Worm (Caenorhabditis elegans): ENCODE results near the gene C08B6.5.

ce11 chrV:10123324-10123723 is 5.8 kb downstream of the C08B6.5 start, which contains the start of gene C08B6.6:
- TF ChIP-seq nhr-71 (tag; optimal IDR thresholded peaks at IDR 0.05), result no peak
- TF ChIP-seq efl-3 (GFP tag; optimal IDR thresholded peaks at IDR 0.05), result no peak
- no peak for TF ChIP-seq zip-4 (GFP tag; optimal IDR thresholded peaks at IDR 0.05)
- TF ChIP-seq pqm-1 (tag; optimal IDR thresholded peaks at IDR 0.05), result no peak
- no peak for TF ChIP-seq unc-98 (GFP tag; IDR thresholded peaks at IDR 0.05)
- TF ChIP-seq lin-15B (tag; optimal IDR thresholded peaks at IDR 0.05), result no peak
- no peak for TF ChIP-seq lin-39 (tag; optimal IDR thresholded peaks at IDR 0.05)
- TF ChIP-seq ceh-63 (GFP tag; optimal IDR thresholded peaks at IDR 0.05), result no peak
- no peak for TF ChIP-seq nhr-28 (tag; optimal IDR thresholded peaks at IDR 0.05)
- no peak for TF ChIP-seq skn-1 (tag; optimal IDR thresholded peaks at IDR 0.05)
- TF ChIP-seq nhr-84 (tag; optimal IDR thresholded peaks at IDR 0.05), result no peak
